Fruit fly (Drosophila melanogaster): ENCODE data around the gene Aduk.

The Aduk gene

dm6 chr3R:9334592-9335518 is at the start of gene Aduk, which contains the start of gene pasi2:
Gene Aduk (minus strand): TSS chr3R:9334714.
Gene pasi2 (plus strand): TSS chr3R:9335170.
- TF ChIP-seq Eip78C (GFP tag) (peak; percentile 63), CG6808 (GFP tag; optimal IDR thresholded peaks at IDR 0.05) (no peak), CG11762 (GFP tag; optimal IDR thresholded peaks at IDR 0.05; ENCODE audit: insufficient read depth) (no peak), topi (GFP tag; optimal IDR thresholded peaks at IDR 0.05) (no peak), Hr4 (GFP tag; optimal IDR thresholded peaks at IDR 0.05) (no peak), dac (GFP tag; optimal IDR thresholded peaks at IDR 0.05) (no peak), Met (GFP tag; optimal IDR thresholded peaks at IDR 0.05) (peak; percentile 20), Sox14 (GFP tag; optimal IDR thresholded peaks at IDR 0.05) (peak; percentile 19), fkh (GFP tag; optimal IDR thresholded peaks at IDR 0.05) (peak; percentile 82), OdsH (GFP tag; optimal IDR thresholded peaks at IDR 0.05) (no peak), CG10669 (GFP tag; optimal IDR thresholded peaks at IDR 0.05) (no peak), fd85E (GFP tag; optimal IDR thresholded peaks at IDR 0.05) (no peak), CG3919 (GFP tag; optimal IDR thresholded peaks at IDR 0.05) (no peak), Sox15 (GFP tag; optimal IDR thresholded peaks at IDR 0.05) (no peak), spab (GFP tag; optimal IDR thresholded peaks at IDR 0.05) (no peak), lz (GFP tag; optimal IDR thresholded peaks at IDR 0.05) (no peak), CG10631 (GFP tag; optimal IDR thresholded peaks at IDR 0.05) (no peak), Blimp-1 (GFP tag; optimal IDR thresholded peaks at IDR 0.05) (no peak), cyc (GFP tag; optimal IDR thresholded peaks at IDR 0.05) (no peak), CG11294 (GFP tag; IDR thresholded peaks at IDR 0.05) (no peak), fd59A (GFP tag; optimal IDR thresholded peaks at IDR 0.05) (no peak), vri (GFP tag; optimal IDR thresholded peaks at IDR 0.05) (no peak), pdm3 (GFP tag; optimal IDR thresholded peaks at IDR 0.05) (no peak), esn (GFP tag; optimal IDR thresholded peaks at IDR 0.05) (peak; percentile 21), Eip93F (GFP tag; optimal IDR thresholded peaks at IDR 0.05) (peak; percentile 36), CG11902 (GFP tag; optimal IDR thresholded peaks at IDR 0.05) (no peak), acj6 (GFP tag; optimal IDR thresholded peaks at IDR 0.05) (no peak), salr (GFP tag; optimal IDR thresholded peaks at IDR 0.05) (no peak), Hr38 (GFP tag; optimal IDR thresholded peaks at IDR 0.05) (no peak)

dm6 chr3R:9380970-9381369 is 46.5 kb upstream of the Aduk start:
- TF ChIP-seq CG6163 (GFP tag; IDR thresholded peaks at IDR 0.05) = peak; percentile 51; the same call in 2 of the 3 replicates
- TF ChIP-seq Blimp-1 (GFP tag; optimal IDR thresholded peaks at IDR 0.05) = no peak
- peak; percentile 29 for TF ChIP-seq CG6854 (GFP tag; optimal IDR thresholded peaks at IDR 0.05)
- TF ChIP-seq lz (GFP tag; optimal IDR thresholded peaks at IDR 0.05) = no peak
- TF ChIP-seq CG10669 (GFP tag; optimal IDR thresholded peaks at IDR 0.05) = peak; percentile 12
- TF ChIP-seq topi (GFP tag; optimal IDR thresholded peaks at IDR 0.05) = no peak
- no peak for TF ChIP-seq CG34406 (GFP tag; optimal IDR thresholded peaks at IDR 0.05)
- TF ChIP-seq CG3919 (GFP tag; optimal IDR thresholded peaks at IDR 0.05) = peak; percentile 11
- TF ChIP-seq dsx (GFP tag; optimal IDR thresholded peaks at IDR 0.05; ENCODE audit: poor library complexity, severe bottlenecking) = peak; percentile 37
- no peak for TF ChIP-seq Met (GFP tag; optimal IDR thresholded peaks at IDR 0.05)
- peak; percentile 38 for TF ChIP-seq CG6276 (GFP tag; optimal IDR thresholded peaks at IDR 0.05)
- TF ChIP-seq ss (GFP tag; optimal IDR thresholded peaks at IDR 0.05) = peak; percentile 78 to 80
- TF ChIP-seq CG32006 (GFP tag; optimal IDR thresholded peaks at IDR 0.05) = no peak
- TF ChIP-seq CG16779 (tag; optimal IDR thresholded peaks at IDR 0.05) = peak; percentile 2
- peak; percentile 75 for TF ChIP-seq CG9139 (GFP tag; optimal IDR thresholded peaks at IDR 0.05)
- TF ChIP-seq Gug (GFP tag; IDR thresholded peaks at IDR 0.05) = no peak
- no peak for TF ChIP-seq fd59A (GFP tag; optimal IDR thresholded peaks at IDR 0.05)
- no peak; the same call in 2 of the 3 replicates for TF ChIP-seq eg (GFP tag; IDR thresholded peaks at IDR 0.05)
- 0 out of 2 replicates have a peak, but pooled peaks have one; percentile 13 for TF ChIP-seq CG15336 (GFP tag; IDR thresholded peaks at IDR 0.05)
- no peak for TF ChIP-seq Smox (GFP tag; optimal IDR thresholded peaks at IDR 0.05)
- TF ChIP-seq Ets21C (GFP tag; optimal IDR thresholded peaks at IDR 0.05) = no peak
- no peak for TF ChIP-seq CG11294 (GFP tag; IDR thresholded peaks at IDR 0.05)
- peak; percentile 75 for TF ChIP-seq Eip78C (GFP tag)
- TF ChIP-seq Lpt (GFP tag; optimal IDR thresholded peaks at IDR 0.05) = no peak
- TF ChIP-seq spab (GFP tag; optimal IDR thresholded peaks at IDR 0.05) = peak; percentile 39
- TF ChIP-seq CG1621 (tag; optimal IDR thresholded peaks at IDR 0.05) = peak; percentile 20
- peak; percentile 71 for TF ChIP-seq CG6808 (GFP tag; optimal IDR thresholded peaks at IDR 0.05)
- no peak for TF ChIP-seq pdm3 (GFP tag; optimal IDR thresholded peaks at IDR 0.05)
- TF ChIP-seq CG8119 (GFP tag; IDR thresholded peaks at IDR 0.05) = peak; percentile 52; the same call in 2 of the 3 replicates
- no peak for TF ChIP-seq Ets96B (tag; optimal IDR thresholded peaks at IDR 0.05)
- no peak for TF ChIP-seq Eip93F (GFP tag; optimal IDR thresholded peaks at IDR 0.05)
